Worm (Caenorhabditis elegans) whole organism, early embryonic: ENCODE measurements around the gene F23B12.7.

Source experiments
- B0310.2 ChIP-seq: sonication (generic microtip); optimal IDR thresholded peaks from 2 replicates; lab custom pipeline; 2016; ENCODE audit warnings: mild to moderate bottlenecking, missing genetic modification characterization, missing compliant biosample characterization
- ama-1 ChIP-seq: fragments of 150-350 bp; optimal IDR thresholded peaks from 2 replicates; lab custom pipeline; 2014
- flt-1 ChIP-seq: fragments of 200-800 bp; sonication (Bioruptor generic); IDR thresholded peaks from 2 replicates; pipeline ENCODE4 v1.3.6; 2022; ENCODE audit warnings: missing genetic modification characterization, missing compliant biosample characterization
- hnd-1 ChIP-seq: sonication (generic microtip); optimal IDR thresholded peaks from 2 replicates; lab custom pipeline; 2016; ENCODE audit warnings: missing genetic modification characterization, missing compliant biosample characterization
- pes-1 ChIP-seq: fragments of 200-800 bp; sonication (Bioruptor generic); IDR thresholded peaks from 2 replicates; pipeline ENCODE4 v1.3.6; 2022; ENCODE audit warnings: missing genetic modification reagents, missing genetic modification characterization, missing compliant biosample characterization
- tra-4 ChIP-seq: sonication (generic microtip); optimal IDR thresholded peaks from 2 replicates; lab custom pipeline; 2017; ENCODE audit warnings: missing genetic modification characterization, missing compliant biosample characterization

DNA sequence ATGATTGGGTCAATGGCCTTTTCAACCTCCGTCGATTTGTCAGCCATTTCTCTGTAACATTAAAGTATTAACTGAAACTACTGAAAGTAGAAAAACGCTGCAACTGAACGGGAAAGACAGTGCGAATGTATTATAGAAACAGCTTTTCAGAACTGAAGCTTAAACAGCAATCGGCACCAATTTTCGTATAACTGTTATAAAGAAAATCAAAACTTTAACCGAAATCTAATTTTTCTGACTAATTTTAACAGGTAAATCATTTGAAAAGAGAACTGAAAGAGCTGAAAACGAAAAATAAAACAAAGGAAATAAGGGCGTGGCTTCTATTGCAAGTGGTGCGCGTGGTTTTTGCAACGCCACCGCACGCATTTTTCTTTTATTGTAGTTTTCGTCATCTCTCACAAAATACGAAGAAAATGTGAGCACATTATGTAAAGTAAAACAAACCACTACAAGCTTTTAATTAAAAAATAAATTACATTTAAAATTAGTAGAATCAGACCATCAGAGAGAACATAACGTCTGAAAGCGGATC lies 24.5 kb upstream of the F23B12.7 start, which contains the start of gene rrsr-1:
- TF ChIP-seq ama-1 (lab: Kevin White, UChicago) (no peak), tra-4 (tag; lab: Kevin White, UChicago) (no peak), flt-1 (peak; percentile 57; the same call in 1 of the 2 replicates), hnd-1 (tag; lab: Kevin White, UChicago) (no peak), pes-1 (GFP tag; lab: Robert Waterston, UW) (0 out of 2 replicates have a peak, but pooled peaks have one; percentile 14), B0310.2 (tag; lab: Kevin White, UChicago) (no peak)
